Fruit fly (Drosophila melanogaster) whole organism, pupa: ENCODE results near the gene Oatp33Ea.

Source experiments
- CG10348 ChIP-seq: fragments of 200-800 bp; sonication (Bioruptor generic); IDR thresholded peaks from 2 replicates; pipeline ENCODE4 v1.3.6; 2022; ENCODE audit warnings: missing biosample characterization, missing genetic modification characterization
- CG12605 ChIP-seq: fragments of 200-800 bp; sonication (Bioruptor generic); IDR thresholded peaks from 2 replicates; pipeline ENCODE4 v1.3.6; 2022; ENCODE audit warnings: missing biosample characterization, missing genetic modification characterization
- CG13204 ChIP-seq: fragments of 200-800 bp; sonication (Bioruptor generic); optimal IDR thresholded peaks from 2 replicates; lab custom pipeline; 2018; ENCODE audit warnings: missing biosample characterization, mild to moderate bottlenecking, missing genetic modification characterization, moderate library complexity
- CG14655 ChIP-seq: fragments of 200-800 bp; sonication (Bioruptor generic); optimal IDR thresholded peaks from 3 replicates; lab custom pipeline; 2017; ENCODE audit warnings: mild to moderate bottlenecking, missing biosample characterization, missing genetic modification reagents, missing genetic modification characterization
- CG15710 ChIP-seq: fragments of 200-800 bp; sonication (Bioruptor generic); optimal IDR thresholded peaks from 2 replicates; lab custom pipeline; 2018; ENCODE audit warnings: missing biosample characterization, mild to moderate bottlenecking, missing genetic modification characterization, moderate library complexity
- CG17806 ChIP-seq: fragments of 200-800 bp; sonication (Bioruptor generic); optimal IDR thresholded peaks from 2 replicates; lab custom pipeline; 2018; ENCODE audit warnings: missing biosample characterization, mild to moderate bottlenecking, missing genetic modification characterization, moderate library complexity
- CG32121 ChIP-seq: fragments of 200-800 bp; sonication (Bioruptor generic); IDR thresholded peaks from 2 replicates; pipeline ENCODE4 v1.3.6; 2022; ENCODE audit warnings: missing biosample characterization, missing genetic modification characterization
- CG34367 ChIP-seq: fragments of 200-800 bp; sonication (Bioruptor generic); optimal IDR thresholded peaks from 2 replicates; lab custom pipeline; 2018; ENCODE audit warnings: missing biosample characterization, mild to moderate bottlenecking, missing genetic modification characterization
- CG4496 ChIP-seq: fragments of 200-800 bp; sonication (Bioruptor generic); IDR thresholded peaks from 3 replicates; pipeline ENCODE4 v1.3.6; 2022; ENCODE audit warnings: missing biosample characterization, missing genetic modification characterization
- CG8159 ChIP-seq: fragments of 200-800 bp; sonication (Bioruptor generic); optimal IDR thresholded peaks from 3 replicates; lab custom pipeline; 2018; ENCODE audit warnings: missing biosample characterization, mild to moderate bottlenecking, missing genetic modification characterization, moderate library complexity
- CG8301 ChIP-seq: fragments of 200-800 bp; sonication (Bioruptor generic); optimal IDR thresholded peaks from 2 replicates; lab custom pipeline; 2018; ENCODE audit warnings: missing biosample characterization, mild to moderate bottlenecking, missing genetic modification characterization
- CG9948 ChIP-seq: fragments of 200-800 bp; sonication (Bioruptor generic); optimal IDR thresholded peaks from 2 replicates; lab custom pipeline; 2018; ENCODE audit warnings: missing biosample characterization, mild to moderate bottlenecking, missing genetic modification characterization, moderate library complexity
- D1 ChIP-seq: fragments of 200-800 bp; sonication (Bioruptor generic); optimal IDR thresholded peaks from 2 replicates; lab custom pipeline; 2018; ENCODE audit warnings: missing biosample characterization, mild to moderate bottlenecking, missing genetic modification characterization, moderate library complexity
- EcR ChIP-seq: fragments of 200-800 bp; sonication (Bioruptor generic); optimal IDR thresholded peaks from 3 replicates; lab custom pipeline; 2019; ENCODE audit warnings: missing biosample characterization, missing genetic modification characterization, mild to moderate bottlenecking, moderate library complexity, missing genetic modification reagents
- Ets98B ChIP-seq: fragments of 200-800 bp; sonication (Bioruptor generic); IDR thresholded peaks from 2 replicates; pipeline ENCODE4 v1.3.6; 2022; ENCODE audit warnings: missing biosample characterization, missing genetic modification characterization
- Pif1A ChIP-seq: fragments of 200-800 bp; sonication (Bioruptor generic); optimal IDR thresholded peaks from 3 replicates; lab custom pipeline; 2016; ENCODE audit warnings: missing biosample characterization, missing genetic modification characterization
- Pif1B ChIP-seq: fragments of 200-800 bp; sonication (Bioruptor generic); optimal IDR thresholded peaks from 3 replicates; lab custom pipeline; 2016; ENCODE audit warnings: missing biosample characterization, missing genetic modification characterization
- Snoo ChIP-seq: fragments of 200-800 bp; sonication (Bioruptor generic); optimal IDR thresholded peaks from 3 replicates; lab custom pipeline; 2017; ENCODE audit warnings: missing biosample characterization, mild to moderate bottlenecking, missing genetic modification characterization, inconsistent platforms
- fd96Ca ChIP-seq: fragments of 200-800 bp; sonication (Bioruptor generic); IDR thresholded peaks from 3 replicates; pipeline ENCODE4 v1.3.6; 2022; ENCODE audit warnings: missing biosample characterization, missing genetic modification characterization
- gl ChIP-seq: fragments of 200-800 bp; sonication (Bioruptor generic); optimal IDR thresholded peaks from 2 replicates; lab custom pipeline; 2018; ENCODE audit warnings: missing biosample characterization, mild to moderate bottlenecking, missing genetic modification characterization
- rn ChIP-seq: fragments of 200-800 bp; sonication (Bioruptor generic); IDR thresholded peaks from 2 replicates; pipeline ENCODE4 v1.3.6; 2022; ENCODE audit warnings: missing biosample characterization, missing genetic modification characterization

Gene Oatp33Ea

dm6 chr2L:12427487-12428101, 18.1 kb downstream of the Oatp33Ea start, which contains the start of the genes CG5446 and Trm1:
CG5446 (minus strand) TSS chr2L:12427709.
Trm1 (plus strand) TSS chr2L:12428028.
- no peak for TF ChIP-seq CG14655 (GFP tag; lab: Kevin White, UChicago)
- peak; percentile 27 for TF ChIP-seq CG34367 (tag; lab: Kevin White, UChicago)
- TF ChIP-seq CG8159 (tag; lab: Kevin White, UChicago), result peak; percentile 75
- peak; percentile 64 for TF ChIP-seq CG9948 (tag; lab: Kevin White, UChicago)
- no peak for TF ChIP-seq rn (GFP tag; lab: Robert Waterston, UW)
- peak; percentile 55 for TF ChIP-seq Snoo
- TF ChIP-seq Pif1A (GFP tag; lab: Kevin White, UChicago), result peak; percentile 44
- peak; percentile 66 for TF ChIP-seq CG15710 (tag; lab: Kevin White, UChicago)
- peak; percentile 58 for TF ChIP-seq Ets98B (GFP tag; lab: Robert Waterston, UW)
- TF ChIP-seq D1 (tag; lab: Kevin White, UChicago), result no peak
- TF ChIP-seq CG32121 (GFP tag; lab: Robert Waterston, UW), result peak; percentile 54; the same call in 1 of the 2 replicates
- peak; percentile 54 for TF ChIP-seq CG17806 (tag; lab: Kevin White, UChicago)
- TF ChIP-seq fd96Ca (GFP tag; lab: Robert Waterston, UW), result no peak
- no peak for TF ChIP-seq gl
- TF ChIP-seq CG4496 (GFP tag; lab: Robert Waterston, UW), result no peak
- no peak for TF ChIP-seq CG10348 (GFP tag; lab: Robert Waterston, UW)
- peak; percentile 36 for TF ChIP-seq CG8301 (tag; lab: Kevin White, UChicago)
- TF ChIP-seq CG13204 (GFP tag; lab: Kevin White, UChicago), result no peak
- no peak for TF ChIP-seq EcR (GFP tag; lab: Kevin White, UChicago)
- TF ChIP-seq Pif1B (GFP tag; lab: Kevin White, UChicago), result peak; percentile 46
- TF ChIP-seq CG12605 (GFP tag; lab: Robert Waterston, UW), result no peak
- TF ChIP-seq, all 21 proteins: peak for 11

dm6 chr2L:12424555-12424954, 21.2 kb downstream of the Oatp33Ea start, which contains the start of gene Fam92:
Fam92 (plus strand) TSS chr2L:12424904.
- TF ChIP-seq CG17806 (tag; lab: Kevin White, UChicago), result no peak
- TF ChIP-seq Snoo, result peak; percentile 42
- TF ChIP-seq CG15710 (tag; lab: Kevin White, UChicago), result peak; percentile 9
- no peak for TF ChIP-seq CG13204 (GFP tag; lab: Kevin White, UChicago)

- TF ChIP-seq CG4496 (GFP tag; lab: Robert Waterston, UW) (0 out of 3 replicates have a peak, but pooled peaks have one; percentile 32), Pif1A (GFP tag; lab: Kevin White, UChicago) (peak; percentile 3), CG17806 (tag; lab: Kevin White, UChicago) (no peak)
These were observed 22.5 kb downstream of the Oatp33Ea start, which contains the start of gene vir-1 for dm6 chr2L:12423106-12423836. vir-1 (minus strand) TSS chr2L:12423439.

- TF ChIP-seq CG32121 (GFP tag; lab: Robert Waterston, UW), result no peak
- no peak for TF ChIP-seq CG13204 (GFP tag; lab: Kevin White, UChicago)
- TF ChIP-seq Snoo, result no peak
- no peak for TF ChIP-seq D1 (tag; lab: Kevin White, UChicago)
- TF ChIP-seq Ets98B (GFP tag; lab: Robert Waterston, UW), result peak; percentile 33; the same call in 1 of the 2 replicates
- peak; percentile 2 for TF ChIP-seq CG14655 (GFP tag; lab: Kevin White, UChicago)
- no peak for TF ChIP-seq EcR (GFP tag; lab: Kevin White, UChicago)
- TF ChIP-seq fd96Ca (GFP tag; lab: Robert Waterston, UW), result no peak
- no peak for TF ChIP-seq CG34367 (tag; lab: Kevin White, UChicago)
- no peak for TF ChIP-seq CG17806 (tag; lab: Kevin White, UChicago)
- TF ChIP-seq CG15710 (tag; lab: Kevin White, UChicago), result no peak
These were observed 23.7 kb downstream of the Oatp33Ea start for dm6 chr2L:12421793-12422691.

dm6 chr2L:12421188-12421587, 24.5 kb downstream of the Oatp33Ea start:
- TF ChIP-seq EcR (GFP tag; lab: Kevin White, UChicago) (no peak), gl (no peak), CG10348 (GFP tag; lab: Robert Waterston, UW) (no peak), CG32121 (GFP tag; lab: Robert Waterston, UW) (no peak)
